Worm (Caenorhabditis elegans) whole organism, L2 larva: ENCODE measurements around the gene moe-3.

Experiments
- C34F6.9 ChIP-seq: fragments of 150-350 bp; optimal IDR thresholded peaks from 2 replicates; lab custom pipeline; 2014; ENCODE audit warnings: missing biosample characterization, missing genetic modification characterization
- F13H6.1 ChIP-seq: sonication (generic microtip); optimal IDR thresholded peaks from 2 replicates; lab custom pipeline; 2016; ENCODE audit warnings: missing genetic modification characterization, missing compliant biosample characterization
- R02D3.7 ChIP-seq: fragments of 150-350 bp; optimal IDR thresholded peaks from 2 replicates; lab custom pipeline; 2014; ENCODE audit warnings: missing biosample characterization, missing genetic modification characterization
- Y55F3AM.14 ChIP-seq: fragments of 200-800 bp; sonication (Bioruptor generic); optimal IDR thresholded peaks from 2 replicates; lab custom pipeline; 2018; ENCODE audit warnings: mild to moderate bottlenecking, missing genetic modification characterization, missing compliant biosample characterization
- ZK546.5 ChIP-seq: sonication (generic microtip); optimal IDR thresholded peaks from 2 replicates; lab custom pipeline; 2017; ENCODE audit warnings: missing biosample characterization, missing genetic modification characterization
- alr-1 ChIP-seq: fragments of 150-350 bp; optimal IDR thresholded peaks from 2 replicates; lab custom pipeline; 2014; ENCODE audit warnings: missing biosample characterization, missing genetic modification characterization
- aly-2 ChIP-seq: fragments of 150-350 bp; optimal IDR thresholded peaks from 2 replicates; lab custom pipeline; 2014; ENCODE audit warnings: missing biosample characterization, missing genetic modification characterization
- ama-1 ChIP-seq: fragments of 150-350 bp; optimal IDR thresholded peaks from 2 replicates; lab custom pipeline; 2018; ENCODE audit warnings: inconsistent platforms
- blmp-1 ChIP-seq: sonication (generic microtip); optimal IDR thresholded peaks from 2 replicates; lab custom pipeline; 2017; ENCODE audit warnings: missing genetic modification characterization, mild to moderate bottlenecking, missing compliant biosample characterization, antibody characterized with exemption, moderate library complexity; ENCODE audit not compliant: insufficient read depth
- ceh-16 ChIP-seq: fragments of 150-350 bp; optimal IDR thresholded peaks from 2 replicates; lab custom pipeline; 2014; ENCODE audit warnings: missing biosample characterization, missing genetic modification characterization
- ceh-82 ChIP-seq: fragments of 150-350 bp; optimal IDR thresholded peaks from 2 replicates; lab custom pipeline; 2014; ENCODE audit warnings: missing biosample characterization, missing genetic modification characterization
- crh-2 ChIP-seq: sonication (generic microtip); optimal IDR thresholded peaks from 2 replicates; lab custom pipeline; 2017; ENCODE audit warnings: missing biosample characterization, missing genetic modification characterization
- dmd-4 ChIP-seq: sonication (generic microtip); optimal IDR thresholded peaks from 2 replicates; lab custom pipeline; 2017; ENCODE audit warnings: missing biosample characterization, missing genetic modification characterization
- egl-27 ChIP-seq: sonication (generic microtip); optimal IDR thresholded peaks from 3 replicates; lab custom pipeline; 2017; ENCODE audit warnings: missing biosample characterization, missing genetic modification reagents, missing genetic modification characterization
- elt-1 ChIP-seq: fragments of 150-350 bp; optimal IDR thresholded peaks from 2 replicates; lab custom pipeline; 2014; ENCODE audit warnings: missing biosample characterization, missing genetic modification characterization
- elt-3 ChIP-seq: sonication (generic microtip); optimal IDR thresholded peaks from 2 replicates; lab custom pipeline; 2017; ENCODE audit warnings: missing biosample characterization, missing genetic modification characterization
- fos-1 ChIP-seq: fragments of 150-350 bp; optimal IDR thresholded peaks from 2 replicates; lab custom pipeline; 2014; ENCODE audit warnings: missing biosample characterization, missing genetic modification characterization
- gmeb-1 ChIP-seq: fragments of 150-350 bp; optimal IDR thresholded peaks from 2 replicates; lab custom pipeline; 2014; ENCODE audit warnings: missing biosample characterization, missing genetic modification characterization
- lin-11 ChIP-seq: fragments of 150-350 bp; sonication (generic microtip); optimal IDR thresholded peaks from 2 replicates; lab custom pipeline; 2014; ENCODE audit warnings: missing biosample characterization, missing genetic modification characterization, inconsistent platforms, mixed read lengths
- lin-13 ChIP-seq: fragments of 150-350 bp; optimal IDR thresholded peaks from 2 replicates; lab custom pipeline; 2014; ENCODE audit warnings: missing biosample characterization, missing genetic modification reagents, missing genetic modification characterization
- lin-39 ChIP-seq: fragments of 150-350 bp; optimal IDR thresholded peaks from 2 replicates; lab custom pipeline; 2014; ENCODE audit warnings: missing biosample characterization, missing genetic modification reagents, missing genetic modification characterization
- lsy-2 ChIP-seq, 2 experiments: fragments of 150-350 bp in 1 of 2; sonication (generic microtip) in 1 of 2; optimal IDR thresholded peaks; 2 replicates each; lab custom pipeline; 2014 to 2017; ENCODE audit warnings: missing biosample characterization in 2 of 2, missing genetic modification characterization in 2 of 2
- mab-5 ChIP-seq: fragments of 150-350 bp; optimal IDR thresholded peaks from 2 replicates; lab custom pipeline; 2014; ENCODE audit warnings: missing biosample characterization, missing genetic modification characterization
- mbf-1 ChIP-seq: sonication (generic microtip); optimal IDR thresholded peaks from 2 replicates; lab custom pipeline; 2017; ENCODE audit warnings: missing biosample characterization, missing genetic modification characterization
- mdl-1 ChIP-seq, 2 experiments: fragments of 150-350 bp in 1 of 2; sonication (generic microtip) in 1 of 2; optimal IDR thresholded peaks; 2 replicates each; lab custom pipeline; 2017; ENCODE audit warnings: missing biosample characterization in 2 of 2, missing genetic modification characterization in 2 of 2
- nhr-10 ChIP-seq: sonication (generic microtip); optimal IDR thresholded peaks from 2 replicates; lab custom pipeline; 2017; ENCODE audit warnings: missing biosample characterization, missing genetic modification characterization
- nhr-11 ChIP-seq: fragments of 150-350 bp; optimal IDR thresholded peaks from 2 replicates; lab custom pipeline; 2014; ENCODE audit warnings: missing biosample characterization, missing genetic modification characterization
- nhr-12 ChIP-seq: fragments of 150-350 bp; optimal IDR thresholded peaks from 2 replicates; lab custom pipeline; 2014; ENCODE audit warnings: missing biosample characterization, missing genetic modification characterization
- nhr-129 ChIP-seq: fragments of 150-350 bp; optimal IDR thresholded peaks from 2 replicates; lab custom pipeline; 2014; ENCODE audit warnings: missing biosample characterization, missing genetic modification characterization
- nhr-21 ChIP-seq: fragments of 150-350 bp; optimal IDR thresholded peaks from 2 replicates; lab custom pipeline; 2014; ENCODE audit warnings: missing biosample characterization, missing genetic modification characterization
- nhr-23 ChIP-seq: fragments of 150-350 bp; optimal IDR thresholded peaks from 2 replicates; lab custom pipeline; 2014; ENCODE audit warnings: missing biosample characterization, missing genetic modification reagents, missing genetic modification characterization
- nhr-237 ChIP-seq: fragments of 150-350 bp; optimal IDR thresholded peaks from 2 replicates; lab custom pipeline; 2014; ENCODE audit warnings: missing biosample characterization, missing genetic modification characterization
- nhr-25 ChIP-seq: fragments of 150-350 bp; sonication (generic microtip); optimal IDR thresholded peaks from 3 replicates; lab custom pipeline; 2014; ENCODE audit warnings: missing biosample characterization, missing genetic modification characterization
- nhr-6 ChIP-seq: fragments of 150-350 bp; optimal IDR thresholded peaks from 2 replicates; lab custom pipeline; 2014; ENCODE audit warnings: missing biosample characterization, missing genetic modification characterization
- nhr-77 ChIP-seq: fragments of 150-350 bp; optimal IDR thresholded peaks from 2 replicates; lab custom pipeline; 2014; ENCODE audit warnings: missing biosample characterization, missing genetic modification characterization
- peb-1 ChIP-seq: fragments of 150-350 bp; optimal IDR thresholded peaks from 2 replicates; lab custom pipeline; 2014; ENCODE audit warnings: missing biosample characterization, missing genetic modification characterization
- sem-4 ChIP-seq: fragments of 150-350 bp; optimal IDR thresholded peaks from 2 replicates; lab custom pipeline; 2014; ENCODE audit warnings: missing biosample characterization, missing genetic modification reagents, missing genetic modification characterization
- skn-1 ChIP-seq: sonication (generic microtip); optimal IDR thresholded peaks from 2 replicates; lab custom pipeline; 2017; ENCODE audit warnings: missing biosample characterization, missing genetic modification characterization
- sma-3 ChIP-seq: sonication (generic microtip); optimal IDR thresholded peaks from 2 replicates; lab custom pipeline; 2016; ENCODE audit warnings: missing genetic modification reagents, missing genetic modification characterization, missing compliant biosample characterization
- sma-9 ChIP-seq, 2 experiments: fragments of 150-350 bp in 1 of 2; sonication (generic microtip) in 1 of 2; optimal IDR thresholded peaks; 2 replicates each; lab custom pipeline; 2014 to 2016; ENCODE audit warnings: missing genetic modification characterization in 2 of 2, mild to moderate bottlenecking in 1 of 2, missing biosample characterization in 1 of 2, missing compliant biosample characterization in 1 of 2, missing genetic modification reagents in 1 of 2, moderate library complexity in 1 of 2
- snpc-4 ChIP-seq: fragments of 150-350 bp; optimal IDR thresholded peaks from 2 replicates; lab custom pipeline; 2014; ENCODE audit warnings: missing biosample characterization, missing genetic modification characterization
- unc-39 ChIP-seq: fragments of 150-350 bp; optimal IDR thresholded peaks from 2 replicates; lab custom pipeline; 2014; ENCODE audit warnings: missing biosample characterization, missing genetic modification characterization
- unc-55 ChIP-seq: fragments of 150-350 bp; sonication (generic microtip); optimal IDR thresholded peaks from 3 replicates; lab custom pipeline; 2014; ENCODE audit warnings: missing biosample characterization, missing genetic modification reagents, missing genetic modification characterization
- unc-62 ChIP-seq: fragments of 150-350 bp; optimal IDR thresholded peaks from 2 replicates; lab custom pipeline; 2014; ENCODE audit warnings: missing biosample characterization, missing genetic modification reagents, missing genetic modification characterization
- zag-1 ChIP-seq: fragments of 150-350 bp; optimal IDR thresholded peaks from 2 replicates; lab custom pipeline; 2014; ENCODE audit warnings: missing biosample characterization, missing genetic modification characterization
- ztf-1 ChIP-seq: fragments of 200-800 bp; sonication (Bioruptor generic); conservative IDR thresholded peaks from 2 replicates; pipeline ENCODE4 v1.3.6; 2022; ENCODE audit warnings: missing genetic modification characterization, missing compliant biosample characterization
- ztf-11 ChIP-seq: sonication (generic microtip); optimal IDR thresholded peaks from 2 replicates; lab custom pipeline; 2017; ENCODE audit warnings: missing biosample characterization, missing genetic modification characterization
- ztf-4 ChIP-seq: fragments of 150-350 bp; optimal IDR thresholded peaks from 2 replicates; lab custom pipeline; 2014; ENCODE audit warnings: missing biosample characterization, missing genetic modification characterization

Gene moe-3

ce11 chrII:13195706-13196417 lies 30.3 kb upstream of the moe-3 start:
- TF ChIP-seq snpc-4 (tag; lab: Kevin White, UChicago), result no peak
- no peak for TF ChIP-seq unc-62 (GFP tag; lab: Kevin White, UChicago)
- peak; percentile 10 for TF ChIP-seq nhr-25 (tag; lab: Kevin White, UChicago)
- no peak for TF ChIP-seq ceh-16 (tag; lab: Kevin White, UChicago)
- no peak for TF ChIP-seq blmp-1
- no peak for TF ChIP-seq elt-3
- TF ChIP-seq skn-1 (tag; lab: Kevin White, UChicago), result no peak
- TF ChIP-seq, all 48 proteins: peak for 1

- no peak for TF ChIP-seq R02D3.7 (tag; lab: Kevin White, UChicago)
- peak; percentile 83 for TF ChIP-seq C34F6.9 (tag; lab: Kevin White, UChicago)
- TF ChIP-seq gmeb-1 (tag; lab: Kevin White, UChicago), result no peak
- TF ChIP-seq ZK546.5 (tag; lab: Kevin White, UChicago), result no peak
- peak; percentile 21 to 67 for TF ChIP-seq lsy-2 (tag; optimal IDR thresholded peaks at IDR 0.05; lab: Kevin White, UChicago)
- TF ChIP-seq Y55F3AM.14, result no peak
- TF ChIP-seq nhr-25 (tag; lab: Kevin White, UChicago), result peak; percentile 5
- TF ChIP-seq mbf-1, result no peak
- no peak for TF ChIP-seq egl-27
- TF ChIP-seq ceh-82, result no peak
- TF ChIP-seq elt-3, result no peak
- peak; percentile 64 for TF ChIP-seq sma-9 (GFP tag; optimal IDR thresholded peaks at IDR 0.05; lab: Kevin White, UChicago)
- TF ChIP-seq sma-9 (tag; optimal IDR thresholded peaks at IDR 0.05; lab: Kevin White, UChicago), result no peak
- peak; percentile 0 for TF ChIP-seq sma-3 (GFP tag; lab: Kevin White, UChicago)
- no peak for TF ChIP-seq ztf-4
- no peak for TF ChIP-seq lin-11 (tag; lab: Kevin White, UChicago)
- TF ChIP-seq fos-1 (tag; lab: Kevin White, UChicago), result peak; percentile 80
- no peak for TF ChIP-seq nhr-237 (tag; lab: Kevin White, UChicago)
- TF ChIP-seq aly-2 (tag; lab: Kevin White, UChicago), result no peak
- peak; percentile 3 for TF ChIP-seq nhr-21 (tag; lab: Kevin White, UChicago)
- TF ChIP-seq alr-1 (tag; lab: Kevin White, UChicago), result no peak
- no peak for TF ChIP-seq peb-1 (tag; lab: Kevin White, UChicago)
- TF ChIP-seq lin-13, result peak; percentile 69
- TF ChIP-seq nhr-23, result no peak
- no peak for TF ChIP-seq nhr-77
- TF ChIP-seq mab-5 (tag; lab: Kevin White, UChicago), result peak; percentile 49
- TF ChIP-seq dmd-4 (tag; lab: Kevin White, UChicago), result no peak
- no peak for TF ChIP-seq ztf-11 (tag; lab: Kevin White, UChicago)
- no peak for TF ChIP-seq lin-39
- peak; percentile 10 for TF ChIP-seq snpc-4 (tag; lab: Kevin White, UChicago)
- no peak for TF ChIP-seq elt-1 (tag; lab: Kevin White, UChicago)
- peak; percentile 37 for TF ChIP-seq zag-1
- no peak for TF ChIP-seq nhr-11 (tag; lab: Kevin White, UChicago)
- TF ChIP-seq skn-1 (tag; lab: Kevin White, UChicago), result no peak
- TF ChIP-seq ztf-1, result no peak
- TF ChIP-seq crh-2 (tag; lab: Kevin White, UChicago), result peak; percentile 79
- peak; percentile 73 for TF ChIP-seq sem-4 (tag; lab: Kevin White, UChicago)
- no peak for TF ChIP-seq blmp-1
- TF ChIP-seq unc-55 (GFP tag; lab: Kevin White, UChicago), result peak; percentile 63
- TF ChIP-seq ama-1 (lab: Kevin White, UChicago), result no peak
- TF ChIP-seq unc-39, result no peak
- TF ChIP-seq unc-62 (GFP tag; lab: Kevin White, UChicago), result no peak
- TF ChIP-seq nhr-10 (tag; lab: Kevin White, UChicago), result no peak
- TF ChIP-seq F13H6.1, result peak; percentile 66
- no peak for TF ChIP-seq nhr-12
- no peak for TF ChIP-seq mdl-1 (tag; optimal IDR thresholded peaks at IDR 0.05; lab: Kevin White, UChicago)
- no peak for TF ChIP-seq ceh-16 (tag; lab: Kevin White, UChicago)
- TF ChIP-seq nhr-6 (tag; lab: Kevin White, UChicago), result peak; percentile 58
- TF ChIP-seq nhr-129 (tag; lab: Kevin White, UChicago), result peak; percentile 87
Observed at ce11 chrII:13195163-13195562, 29.6 kb upstream of the moe-3 start, which contains the start of gene lec-1. TSS of gene lec-1 (plus strand) at chrII:13195549.
